Fruit fly (Drosophila melanogaster): ENCODE results near the gene fw.
A peak's percentile ranks its signal among the peaks of the same experiment; 100 is the strongest.

The fw gene

DNA sequence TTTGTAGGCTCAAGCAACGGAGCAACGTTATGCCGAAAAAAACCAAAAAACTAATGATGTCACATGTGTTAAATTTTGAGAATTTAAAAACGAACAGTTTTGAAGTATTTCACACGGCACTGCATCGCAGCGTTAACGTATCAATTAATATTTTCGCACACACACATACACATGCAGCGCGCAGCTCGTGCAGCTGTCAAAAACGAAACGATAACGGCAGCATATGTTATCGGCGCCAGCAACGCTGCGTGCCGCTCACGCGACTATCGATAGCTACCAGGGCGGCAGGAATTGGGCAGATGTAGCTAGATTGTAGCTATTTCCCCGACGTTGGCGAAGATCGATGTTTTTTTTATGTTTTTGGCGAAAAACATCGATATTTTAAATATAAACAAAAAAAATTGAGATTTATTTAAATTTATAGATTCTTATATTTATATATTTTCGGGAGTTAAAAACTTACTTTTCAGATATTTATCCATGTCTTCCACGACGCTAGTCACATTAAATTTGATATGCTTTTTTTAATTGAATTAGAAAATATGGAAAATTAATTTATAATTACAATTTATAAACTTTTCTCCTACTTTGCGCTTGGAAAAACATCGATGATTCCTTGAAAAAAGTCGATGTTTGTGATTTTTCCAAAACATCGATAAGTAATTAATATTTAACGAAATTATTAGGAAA, 25.3 kb upstream of the fw start, which contains the start of gene Usp7:
Gene Usp7, minus strand, starts transcription at position 208 of the 690 bp plus-strand sequence.
- TF ChIP-seq CG11617 (GFP tag; optimal IDR thresholded peaks at IDR 0.05) (no peak), cnc (optimal IDR thresholded peaks at IDR 0.05) (no peak), CG12768 (GFP tag; optimal IDR thresholded peaks at IDR 0.05) (no peak), Mnt (GFP tag; optimal IDR thresholded peaks at IDR 0.05) (peak; percentile 74), CG5204 (GFP tag; optimal IDR thresholded peaks at IDR 0.05) (no peak), bab1 (GFP tag; optimal IDR thresholded peaks at IDR 0.05) (peak; percentile 38), CG1620 (GFP tag; optimal IDR thresholded peaks at IDR 0.05) (no peak), CG33017 (tag; optimal IDR thresholded peaks at IDR 0.05) (no peak)

DNA sequence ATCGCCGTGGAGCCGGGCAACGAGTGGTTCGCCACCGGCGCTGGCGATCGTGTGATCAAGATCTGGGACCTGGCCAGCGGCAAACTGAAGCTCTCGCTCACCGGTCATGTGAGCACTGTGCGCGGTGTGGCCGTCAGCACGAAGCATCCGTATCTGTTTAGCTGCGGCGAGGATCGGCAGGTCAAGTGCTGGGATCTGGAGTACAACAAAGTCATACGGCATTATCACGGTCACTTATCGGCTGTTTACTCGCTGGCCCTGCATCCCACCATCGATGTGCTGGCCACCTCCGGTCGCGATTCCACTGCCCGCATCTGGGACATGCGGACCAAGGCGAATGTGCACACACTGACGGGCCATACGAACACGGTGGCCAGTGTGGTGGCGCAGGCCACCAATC, 18.0 kb upstream of the fw start:
- TF ChIP-seq CG7101 (tag; optimal IDR thresholded peaks at IDR 0.05) (no peak), bab1 (GFP tag; optimal IDR thresholded peaks at IDR 0.05) (no peak), CG12768 (GFP tag; optimal IDR thresholded peaks at IDR 0.05) (no peak), CG1620 (GFP tag; optimal IDR thresholded peaks at IDR 0.05) (no peak), Hr96 (GFP tag; optimal IDR thresholded peaks at IDR 0.05) (no peak), CG14711 (tag; optimal IDR thresholded peaks at IDR 0.05) (no peak)

- TF ChIP-seq CG7101 (tag; optimal IDR thresholded peaks at IDR 0.05) = no peak
Measured at dm6 chrX:12020857-12021256, 17.1 kb upstream of the fw start, which contains the start of gene Tango4. Gene Tango4 (plus strand): TSS chrX:12021068.

DNA sequence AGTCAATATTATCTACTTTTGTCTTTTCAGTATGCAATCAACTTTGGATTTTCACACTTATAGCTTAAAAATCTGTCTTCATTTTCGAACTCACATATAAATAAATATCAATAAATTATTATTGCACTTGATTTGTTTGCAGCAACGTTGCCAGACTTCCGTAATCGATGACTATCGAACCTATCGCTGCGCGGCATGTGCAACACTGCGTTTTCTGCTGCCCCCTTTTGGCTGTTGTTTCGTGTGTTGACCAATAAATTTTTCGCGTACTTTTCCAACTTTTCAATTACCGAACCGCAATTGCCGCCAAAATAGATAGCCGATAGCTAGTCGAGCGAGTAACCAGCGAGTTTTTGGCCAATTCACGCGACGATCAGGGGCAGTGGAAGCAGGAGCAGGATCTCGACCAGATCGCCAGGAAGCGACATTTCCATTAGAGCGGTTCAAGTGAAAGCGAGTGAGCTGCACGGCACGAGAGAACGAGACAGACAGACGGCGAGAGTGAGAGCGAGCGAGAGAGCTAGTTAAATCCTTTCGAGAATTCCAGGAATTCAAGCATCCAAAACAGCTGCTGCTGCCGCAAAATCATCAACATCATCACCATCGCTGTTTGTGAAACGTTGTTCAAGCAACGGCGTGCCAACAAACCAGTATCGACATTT, 14.9 kb upstream of the fw start, which contains the start of gene Lsm12a:
Gene Lsm12a, plus strand, starts transcription at position 201 of the 662 bp plus-strand sequence.
- TF ChIP-seq cic (GFP tag; optimal IDR thresholded peaks at IDR 0.05) (no peak), cnc (optimal IDR thresholded peaks at IDR 0.05) (no peak), CG7045 (GFP tag; optimal IDR thresholded peaks at IDR 0.05) (no peak), CG14711 (tag; optimal IDR thresholded peaks at IDR 0.05) (no peak), toe (GFP tag; optimal IDR thresholded peaks at IDR 0.05) (no peak), Mnt (GFP tag; optimal IDR thresholded peaks at IDR 0.05) (peak; percentile 31), kay (GFP tag; ENCODE audit: borderline replicate concordance) (no peak), pad (GFP tag; optimal IDR thresholded peaks at IDR 0.05) (no peak), CG12768 (GFP tag; optimal IDR thresholded peaks at IDR 0.05) (no peak), CG7101 (tag; optimal IDR thresholded peaks at IDR 0.05) (no peak), bab1 (GFP tag; optimal IDR thresholded peaks at IDR 0.05) (peak; percentile 4)

dm6 chrX:12017815-12018439, 14.2 kb upstream of the fw start, which contains the start of gene Chrac-16:
Gene Chrac-16 (minus strand): TSS chrX:12017961.
- no peak for TF ChIP-seq Crg-1 (GFP tag; optimal IDR thresholded peaks at IDR 0.05)
- TF ChIP-seq CG5204 (GFP tag; optimal IDR thresholded peaks at IDR 0.05) = no peak
- no peak for TF ChIP-seq Hr96 (GFP tag; optimal IDR thresholded peaks at IDR 0.05)
- no peak for TF ChIP-seq Clk (GFP tag; optimal IDR thresholded peaks at IDR 0.05)
- no peak for TF ChIP-seq ovo (GFP tag; optimal IDR thresholded peaks at IDR 0.05)
- no peak for TF ChIP-seq kay (GFP tag; ENCODE audit: borderline replicate concordance)
- no peak for TF ChIP-seq pad (GFP tag; optimal IDR thresholded peaks at IDR 0.05)
- no peak for TF ChIP-seq CG7101 (tag; optimal IDR thresholded peaks at IDR 0.05)
- TF ChIP-seq CG33017 (tag; optimal IDR thresholded peaks at IDR 0.05) = no peak
- TF ChIP-seq CG11617 (GFP tag; optimal IDR thresholded peaks at IDR 0.05) = no peak
- TF ChIP-seq toe (GFP tag; optimal IDR thresholded peaks at IDR 0.05) = no peak
- TF ChIP-seq Mnt (GFP tag; optimal IDR thresholded peaks at IDR 0.05) = no peak
- TF ChIP-seq CG12768 (GFP tag; optimal IDR thresholded peaks at IDR 0.05) = no peak
- TF ChIP-seq cic (GFP tag; optimal IDR thresholded peaks at IDR 0.05) = no peak
- TF ChIP-seq bab1 (GFP tag; optimal IDR thresholded peaks at IDR 0.05) = no peak

dm6 chrX:12014800-12015389, 11.2 kb upstream of the fw start:
- TF ChIP-seq CG14711 (tag; optimal IDR thresholded peaks at IDR 0.05) (peak; percentile 17), CG7101 (tag; optimal IDR thresholded peaks at IDR 0.05) (no peak), Mnt (GFP tag; optimal IDR thresholded peaks at IDR 0.05) (peak; percentile 11), CG5204 (GFP tag; optimal IDR thresholded peaks at IDR 0.05) (no peak), cic (GFP tag; optimal IDR thresholded peaks at IDR 0.05) (no peak), CG11617 (GFP tag; optimal IDR thresholded peaks at IDR 0.05) (peak; percentile 34), ovo (GFP tag; optimal IDR thresholded peaks at IDR 0.05) (no peak), CG33017 (tag; optimal IDR thresholded peaks at IDR 0.05) (no peak), CG12768 (GFP tag; optimal IDR thresholded peaks at IDR 0.05) (no peak), bab1 (GFP tag; optimal IDR thresholded peaks at IDR 0.05) (no peak), Clk (GFP tag; optimal IDR thresholded peaks at IDR 0.05) (no peak), Hr96 (GFP tag; optimal IDR thresholded peaks at IDR 0.05) (no peak), pad (GFP tag; optimal IDR thresholded peaks at IDR 0.05) (no peak), tj (GFP tag; optimal IDR thresholded peaks at IDR 0.05) (no peak), CG7045 (GFP tag; optimal IDR thresholded peaks at IDR 0.05) (no peak), Crg-1 (GFP tag; optimal IDR thresholded peaks at IDR 0.05) (no peak), CG1620 (GFP tag; optimal IDR thresholded peaks at IDR 0.05) (peak; percentile 21), cnc (optimal IDR thresholded peaks at IDR 0.05) (no peak), toe (GFP tag; optimal IDR thresholded peaks at IDR 0.05) (no peak), kay (GFP tag; ENCODE audit: borderline replicate concordance) (peak; percentile 83)

Data from whole organism, adult.